Worm (Caenorhabditis elegans): ENCODE data around the gene twnk-1.

- TF ChIP-seq nhr-80 (tag; optimal IDR thresholded peaks at IDR 0.05): no peak
- no peak for TF ChIP-seq ekl-4 (GFP tag; IDR thresholded peaks at IDR 0.05)
- TF ChIP-seq snpc-4 (GFP tag; optimal IDR thresholded peaks at IDR 0.05): no peak
- no peak for TF ChIP-seq snpc-4 (tag; optimal IDR thresholded peaks at IDR 0.05)
- no peak for TF ChIP-seq rec-8 (tag; optimal IDR thresholded peaks at IDR 0.05)
- TF ChIP-seq pha-4 (tag; optimal IDR thresholded peaks at IDR 0.05): no peak
- no peak for TF ChIP-seq B0019.2 (GFP tag; conservative IDR thresholded peaks at IDR 0.05)
- TF ChIP-seq ama-1 (optimal IDR thresholded peaks at IDR 0.05): no peak
- TF ChIP-seq ama-1 (GFP tag; optimal IDR thresholded peaks at IDR 0.05): no peak
These were observed 8.2 kb downstream of the twnk-1 start for ce11 chrX:5799229-5799628.

Measured in whole organism, young adult.